Worm (Caenorhabditis elegans): ENCODE data around the gene panl-3.

- TF ChIP-seq lin-39 (tag; optimal IDR thresholded peaks at IDR 0.05), result no peak
- no peak for TF ChIP-seq zag-1 (tag; optimal IDR thresholded peaks at IDR 0.05)
- TF ChIP-seq R02D3.7 (tag; optimal IDR thresholded peaks at IDR 0.05), result no peak
- TF ChIP-seq snpc-4 (tag; optimal IDR thresholded peaks at IDR 0.05), result no peak
- no peak for TF ChIP-seq nhr-12 (tag; optimal IDR thresholded peaks at IDR 0.05)
- no peak for TF ChIP-seq elt-2 (tag; optimal IDR thresholded peaks at IDR 0.05)
- TF ChIP-seq unc-62 (GFP tag; optimal IDR thresholded peaks at IDR 0.05), result no peak
- no peak for TF ChIP-seq fkh-10 (GFP tag; optimal IDR thresholded peaks at IDR 0.05)
- TF ChIP-seq nhr-28 (tag; optimal IDR thresholded peaks at IDR 0.05), result no peak
- no peak for TF ChIP-seq skn-1 (tag; optimal IDR thresholded peaks at IDR 0.05)
- no peak for TF ChIP-seq aly-2 (tag; optimal IDR thresholded peaks at IDR 0.05)
- no peak for TF ChIP-seq pha-4 (tag; optimal IDR thresholded peaks at IDR 0.05)
- no peak for TF ChIP-seq egl-27 (tag; optimal IDR thresholded peaks at IDR 0.05)
Measured at ce11 chrIII:9789083-9789482, 29.8 kb upstream of the panl-3 start.

Measured in whole organism, L3 larva.